Fruit fly (Drosophila melanogaster) whole organism, embryonic: ENCODE measurements around the gene CG3368.

ENCODE experiments used
- ATbp ChIP-seq: fragments of 200-800 bp; sonication (Bioruptor generic); optimal IDR thresholded peaks from 2 replicates; lab custom pipeline; 2017; ENCODE audit warnings: missing biosample characterization, mild to moderate bottlenecking, missing genetic modification characterization, missing genetic modification reagents
- Blimp-1 ChIP-seq: fragments of 200-800 bp; sonication (Bioruptor generic); optimal IDR thresholded peaks from 3 replicates; lab custom pipeline; 2018; ENCODE audit warnings: missing biosample characterization, missing genetic modification characterization, mild to moderate bottlenecking, moderate library complexity, missing genetic modification reagents
- Bteb2 ChIP-seq: fragments of 200-800 bp; sonication (Bioruptor generic); optimal IDR thresholded peaks from 2 replicates; lab custom pipeline; 2016; ENCODE audit warnings: missing biosample characterization, missing genetic modification characterization
- CG10321 ChIP-seq: fragments of 200-800 bp; sonication (Bioruptor generic); IDR thresholded peaks from 2 replicates; pipeline ENCODE4 v1.3.6; 2022; ENCODE audit warnings: missing biosample characterization, missing genetic modification characterization
- CG1233 ChIP-seq: fragments of 200-800 bp; sonication (Bioruptor generic); optimal IDR thresholded peaks from 4 replicates; lab custom pipeline; 2018; ENCODE audit warnings: missing biosample characterization, mild to moderate bottlenecking, missing genetic modification characterization
- CG13424 ChIP-seq: fragments of 200-800 bp; sonication (Bioruptor generic); optimal IDR thresholded peaks from 2 replicates; lab custom pipeline; 2019; ENCODE audit warnings: missing biosample characterization, mild to moderate bottlenecking, missing genetic modification characterization, moderate library complexity
- CG1602 ChIP-seq: fragments of 200-800 bp; sonication (Bioruptor generic); optimal IDR thresholded peaks from 3 replicates; lab custom pipeline; 2016; ENCODE audit warnings: missing biosample characterization, missing genetic modification characterization
- CG16815 ChIP-seq: fragments of 200-800 bp; sonication (Bioruptor generic); optimal IDR thresholded peaks from 3 replicates; lab custom pipeline; 2017; ENCODE audit warnings: missing biosample characterization, mild to moderate bottlenecking, missing genetic modification characterization
- CG17328 ChIP-seq: fragments of 200-800 bp; sonication (Bioruptor generic); IDR thresholded peaks from 2 replicates; pipeline ENCODE4 v1.3.6; 2022; ENCODE audit warnings: missing biosample characterization, missing genetic modification characterization
- CG17802 ChIP-seq: fragments of 200-800 bp; sonication (Bioruptor generic); optimal IDR thresholded peaks from 2 replicates; lab custom pipeline; 2018; ENCODE audit warnings: missing biosample characterization, mild to moderate bottlenecking, missing genetic modification characterization, moderate library complexity
- CG2678 ChIP-seq: fragments of 200-800 bp; sonication (Bioruptor generic); optimal IDR thresholded peaks from 3 replicates; lab custom pipeline; 2019; ENCODE audit warnings: missing biosample characterization, mild to moderate bottlenecking, missing genetic modification characterization, moderate library complexity
- CG30020 ChIP-seq: fragments of 200-800 bp; optimal IDR thresholded peaks from 2 replicates; lab custom pipeline; 2019; ENCODE audit warnings: missing biosample characterization, mild to moderate bottlenecking, missing genetic modification characterization, moderate library complexity
- CG32532 ChIP-seq: fragments of 200-800 bp; sonication (Bioruptor generic); IDR thresholded peaks from 2 replicates; pipeline ENCODE4 v1.3.6; 2022; ENCODE audit warnings: missing biosample characterization, missing genetic modification characterization
- CG34376 ChIP-seq: fragments of 200-800 bp; sonication (Bioruptor generic); optimal IDR thresholded peaks from 2 replicates; lab custom pipeline; 2018; ENCODE audit warnings: missing biosample characterization, mild to moderate bottlenecking, missing genetic modification characterization
- CG34422 ChIP-seq: fragments of 200-800 bp; sonication (Bioruptor generic); IDR thresholded peaks from 3 replicates; pipeline ENCODE4 v1.3.6; 2022; ENCODE audit warnings: missing biosample characterization, missing genetic modification characterization
- CG6254 ChIP-seq: fragments of 200-800 bp; sonication (Bioruptor generic); optimal IDR thresholded peaks from 3 replicates; lab custom pipeline; 2017; ENCODE audit warnings: mild to moderate bottlenecking, missing biosample characterization, missing genetic modification reagents, missing genetic modification characterization
- CG6791 ChIP-seq: fragments of 200-800 bp; sonication (Bioruptor generic); IDR thresholded peaks from 3 replicates; pipeline ENCODE4 v1.3.6; 2022; ENCODE audit warnings: missing biosample characterization, missing genetic modification characterization; ENCODE audit not compliant: partially characterized antibody
- CG8290 ChIP-seq, 3 experiments: fragments of 200-800 bp; sonication (Bioruptor generic); optimal IDR thresholded peaks; 2 replicates each; lab custom pipeline; 2016 to 2019; ENCODE audit warnings: missing biosample characterization in 3 of 3, missing genetic modification characterization in 3 of 3, mild to moderate bottlenecking in 2 of 3, moderate library complexity in 1 of 3
- CG8924 ChIP-seq: fragments of 200-800 bp; optimal IDR thresholded peaks from 3 replicates; lab custom pipeline; 2019; ENCODE audit warnings: missing biosample characterization, mild to moderate bottlenecking, missing genetic modification characterization, moderate library complexity
- CHES-1-like ChIP-seq: fragments of 200-800 bp; sonication (Bioruptor generic); optimal IDR thresholded peaks from 2 replicates; lab custom pipeline; 2016; ENCODE audit warnings: missing biosample characterization, missing genetic modification characterization
- CoRest ChIP-seq: fragments of 200-800 bp; sonication (Bioruptor generic); optimal IDR thresholded peaks from 3 replicates; lab custom pipeline; 2018; ENCODE audit warnings: missing biosample characterization, mild to moderate bottlenecking, missing genetic modification characterization, moderate library complexity
- CrebB ChIP-seq: fragments of 200-800 bp; sonication (Bioruptor generic); optimal IDR thresholded peaks from 3 replicates; lab custom pipeline; 2018; ENCODE audit warnings: missing biosample characterization, mild to moderate bottlenecking, missing genetic modification characterization
- Dbx ChIP-seq: fragments of 200-800 bp; sonication (Bioruptor generic); IDR thresholded peaks from 3 replicates; pipeline ENCODE4 v1.3.6; 2022; ENCODE audit warnings: missing biosample characterization, missing genetic modification characterization
- Gug ChIP-seq: fragments of 200-800 bp; sonication (Bioruptor generic); IDR thresholded peaks from 4 replicates; pipeline ENCODE4 v1.3.6; 2022; ENCODE audit warnings: missing biosample characterization, missing genetic modification characterization
- H15 ChIP-seq: fragments of 200-800 bp; sonication (Bioruptor generic); IDR thresholded peaks from 3 replicates; pipeline ENCODE4 v1.3.6; 2022; ENCODE audit warnings: missing biosample characterization, missing genetic modification characterization
- Meics ChIP-seq: fragments of 200-800 bp; sonication (Bioruptor generic); optimal IDR thresholded peaks from 2 replicates; lab custom pipeline; 2017; ENCODE audit warnings: missing biosample characterization, mild to moderate bottlenecking, missing genetic modification characterization
- Neu2 ChIP-seq: fragments of 200-800 bp; sonication (Bioruptor generic); optimal IDR thresholded peaks from 3 replicates; lab custom pipeline; 2016; ENCODE audit warnings: missing biosample characterization, missing genetic modification characterization, borderline replicate concordance
- Oli ChIP-seq: fragments of 200-800 bp; sonication (Bioruptor generic); optimal IDR thresholded peaks from 2 replicates; lab custom pipeline; 2018; ENCODE audit warnings: missing biosample characterization, mild to moderate bottlenecking, missing genetic modification characterization, moderate library complexity
- Poxn ChIP-seq: fragments of 200-800 bp; sonication (Bioruptor generic); IDR thresholded peaks from 2 replicates; pipeline ENCODE4 v1.3.6; 2022; ENCODE audit warnings: missing biosample characterization, missing genetic modification characterization
- Rfx ChIP-seq: fragments of 200-800 bp; sonication (Bioruptor generic); IDR thresholded peaks from 2 replicates; pipeline ENCODE4 v1.3.6; 2022; ENCODE audit warnings: missing biosample characterization, missing genetic modification characterization
- Sox102F ChIP-seq: fragments of 200-800 bp; sonication (Bioruptor generic); optimal IDR thresholded peaks from 2 replicates; lab custom pipeline; 2018; ENCODE audit warnings: missing biosample characterization, mild to moderate bottlenecking, missing genetic modification characterization, moderate library complexity
- Sry-δ ChIP-seq: fragments of 200-800 bp; sonication (Bioruptor generic); optimal IDR thresholded peaks from 2 replicates; lab custom pipeline; 2016; ENCODE audit warnings: missing biosample characterization, missing genetic modification characterization
- Ssrp ChIP-seq: fragments of 200-800 bp; sonication (Bioruptor generic); optimal IDR thresholded peaks from 2 replicates; lab custom pipeline; 2018; ENCODE audit warnings: missing biosample characterization, mild to moderate bottlenecking, missing genetic modification characterization, moderate library complexity
- amos ChIP-seq: fragments of 200-800 bp; sonication (Bioruptor generic); IDR thresholded peaks from 2 replicates; pipeline ENCODE4 v1.3.6; 2022; ENCODE audit warnings: missing biosample characterization, missing genetic modification characterization; ENCODE audit not compliant: partially characterized antibody
- crc ChIP-seq: fragments of 200-800 bp; sonication (Bioruptor generic); optimal IDR thresholded peaks from 2 replicates; lab custom pipeline; 2016; ENCODE audit warnings: missing biosample characterization, missing genetic modification characterization
- dan ChIP-seq: fragments of 200-800 bp; sonication (Bioruptor generic); IDR thresholded peaks from 2 replicates; pipeline ENCODE4 v1.3.6; 2022; ENCODE audit warnings: missing biosample characterization, missing genetic modification characterization
- danr ChIP-seq: fragments of 200-800 bp; sonication (Bioruptor generic); IDR thresholded peaks from 2 replicates; pipeline ENCODE4 v1.3.6; 2022; ENCODE audit warnings: missing biosample characterization, missing genetic modification characterization
- fd96Cb ChIP-seq: fragments of 200-800 bp; sonication (Bioruptor generic); optimal IDR thresholded peaks from 2 replicates; lab custom pipeline; 2018; ENCODE audit warnings: missing biosample characterization, mild to moderate bottlenecking, missing genetic modification characterization, moderate library complexity
- jing ChIP-seq: fragments of 200-800 bp; sonication (Bioruptor generic); optimal IDR thresholded peaks from 2 replicates; lab custom pipeline; 2018; ENCODE audit warnings: missing biosample characterization, mild to moderate bottlenecking, missing genetic modification characterization
- jumu ChIP-seq: fragments of 200-800 bp; sonication (Bioruptor generic); optimal IDR thresholded peaks from 3 replicates; lab custom pipeline; 2016; ENCODE audit warnings: missing biosample characterization, missing genetic modification characterization
- klu ChIP-seq: fragments of 200-800 bp; sonication (Bioruptor generic); IDR thresholded peaks from 2 replicates; pipeline ENCODE4 v1.3.6; 2022; ENCODE audit warnings: missing biosample characterization, missing genetic modification characterization
- lbe ChIP-seq: fragments of 200-800 bp; sonication (Bioruptor generic); optimal IDR thresholded peaks from 2 replicates; lab custom pipeline; 2016; ENCODE audit warnings: missing biosample characterization, mild to moderate bottlenecking, missing genetic modification characterization
- mirr ChIP-seq: fragments of 200-800 bp; sonication (Bioruptor generic); optimal IDR thresholded peaks from 3 replicates; lab custom pipeline; 2018; ENCODE audit warnings: missing biosample characterization, mild to moderate bottlenecking, missing genetic modification characterization
- org-1 ChIP-seq: fragments of 200-800 bp; sonication (Bioruptor generic); optimal IDR thresholded peaks from 2 replicates; lab custom pipeline; 2017; ENCODE audit warnings: missing biosample characterization, missing genetic modification characterization
- schlank ChIP-seq: fragments of 200-800 bp; sonication (Bioruptor generic); optimal IDR thresholded peaks from 2 replicates; lab custom pipeline; 2018; ENCODE audit warnings: missing biosample characterization, mild to moderate bottlenecking, missing genetic modification characterization
- shn ChIP-seq: fragments of 200-800 bp; sonication (Bioruptor generic); optimal IDR thresholded peaks from 3 replicates; lab custom pipeline; 2016; ENCODE audit warnings: missing biosample characterization, missing genetic modification characterization
- so ChIP-seq: fragments of 200-800 bp; sonication (Bioruptor generic); IDR thresholded peaks from 3 replicates; pipeline ENCODE4 v1.3.6; 2022; ENCODE audit warnings: missing biosample characterization, missing genetic modification characterization
- vfl ChIP-seq: fragments of 200-800 bp; sonication (Bioruptor generic); optimal IDR thresholded peaks from 2 replicates; lab custom pipeline; 2016; ENCODE audit warnings: missing biosample characterization, missing genetic modification characterization
- wdn ChIP-seq: fragments of 200-800 bp; sonication (Bioruptor generic); IDR thresholded peaks from 2 replicates; pipeline ENCODE4 v1.3.6; 2022; ENCODE audit warnings: missing biosample characterization, missing genetic modification characterization
- wor ChIP-seq: fragments of 200-800 bp; sonication (Bioruptor generic); IDR thresholded peaks from 2 replicates; pipeline ENCODE4 v1.3.6; 2022; ENCODE audit warnings: missing biosample characterization, missing genetic modification characterization

The CG3368 gene

dm6 chr3R:27282286-27282685 lies 1.3 kb upstream of the CG3368 start, which contains the start of gene mrt (continued):
- TF ChIP-seq CG8290 (GFP tag; optimal IDR thresholded peaks at IDR 0.05; lab: Kevin White, UChicago) (peak; percentile 21), CG8290 (tag; optimal IDR thresholded peaks at IDR 0.05; lab: Kevin White, UChicago) (peak in 1 of 2 experiments; percentile 55), CG2678 (tag; lab: Kevin White, UChicago) (peak; percentile 76), vfl (peak; percentile 24), CG34422 (peak; percentile 21; the same call in 1 of the 3 replicates), CG6791 (0 out of 3 replicates have a peak, but pooled peaks have one; percentile 27), CG34376 (GFP tag; lab: Kevin White, UChicago) (peak; percentile 53), H15 (GFP tag; lab: Robert Waterston, UW) (peak; percentile 41; the same call in 1 of the 3 replicates), Sry-δ (peak; percentile 14), Poxn (GFP tag; lab: Robert Waterston, UW) (no peak), Dbx (GFP tag; lab: Robert Waterston, UW) (peak; percentile 70), Bteb2 (GFP tag; lab: Kevin White, UChicago) (peak; percentile 52), Sox102F (GFP tag; lab: Kevin White, UChicago) (peak; percentile 41), amos (GFP tag; lab: Robert Waterston, UW) (peak; percentile 10; the same call in 1 of the 2 replicates), CG30020 (tag; lab: Kevin White, UChicago) (peak; percentile 3), CG10321 (GFP tag; lab: Robert Waterston, UW) (no peak), danr (no peak), mirr (GFP tag; lab: Kevin White, UChicago) (peak; percentile 18), CG8924 (tag; lab: Kevin White, UChicago) (peak; percentile 52), wor (GFP tag; lab: Robert Waterston, UW) (no peak), CoRest (tag; lab: Kevin White, UChicago) (peak; percentile 60), CG1233 (GFP tag; lab: Kevin White, UChicago) (peak; percentile 33), CG13424 (peak; percentile 43), Neu2 (no peak), Rfx (peak; percentile 72), schlank (peak; percentile 37), crc (GFP tag; lab: Kevin White, UChicago) (peak; percentile 67), fd96Cb (peak; percentile 38), lbe (GFP tag; lab: Kevin White, UChicago) (no peak), wdn (GFP tag; lab: Robert Waterston, UW) (0 out of 2 replicates have a peak, but pooled peaks have one; percentile 6), jumu (GFP tag; lab: Kevin White, UChicago) (peak; percentile 18), ATbp (GFP tag; lab: Kevin White, UChicago) (peak; percentile 11), Ssrp (tag; lab: Kevin White, UChicago) (peak; percentile 45), jing (GFP tag; lab: Kevin White, UChicago) (no peak), shn (GFP tag; lab: Kevin White, UChicago) (peak; percentile 46), CG32532 (GFP tag; lab: Robert Waterston, UW) (peak; percentile 56), dan (GFP tag; lab: Robert Waterston, UW) (no peak), CG1602 (peak; percentile 29), CrebB (tag; lab: Kevin White, UChicago) (peak; percentile 42), org-1 (GFP tag; lab: Kevin White, UChicago) (peak; percentile 43), Blimp-1 (GFP tag; lab: Kevin White, UChicago) (peak; percentile 11), so (GFP tag; lab: Robert Waterston, UW) (0 out of 3 replicates have a peak, but pooled peaks have one; percentile 44), CG17802 (tag; lab: Kevin White, UChicago) (peak; percentile 40), Meics (peak; percentile 79), CG6254 (GFP tag; lab: Kevin White, UChicago) (no peak), Gug (GFP tag; lab: Robert Waterston, UW) (peak; percentile 32; the same call in 1 of the 4 replicates), klu (0 out of 2 replicates have a peak, but pooled peaks have one; percentile 28), CG16815 (GFP tag; lab: Kevin White, UChicago) (peak; percentile 52), CG17328 (0 out of 2 replicates have a peak, but pooled peaks have one; percentile 43), Oli (tag; lab: Kevin White, UChicago) (peak; percentile 35), CHES-1-like (peak; percentile 62)
